Worm (Caenorhabditis elegans) whole organism, midembryonic: ENCODE results near the gene C15C8.4.

Experiments
- cog-1 ChIP-seq: sonication (generic microtip); optimal IDR thresholded peaks from 2 replicates; lab custom pipeline; 2016; ENCODE audit warnings: missing genetic modification characterization, missing compliant biosample characterization
- tab-1 ChIP-seq: fragments of 200-800 bp; sonication (Bioruptor generic); IDR thresholded peaks from 2 replicates; pipeline ENCODE4 v1.3.6; 2022; ENCODE audit warnings: missing genetic modification characterization, missing compliant biosample characterization

DNA sequence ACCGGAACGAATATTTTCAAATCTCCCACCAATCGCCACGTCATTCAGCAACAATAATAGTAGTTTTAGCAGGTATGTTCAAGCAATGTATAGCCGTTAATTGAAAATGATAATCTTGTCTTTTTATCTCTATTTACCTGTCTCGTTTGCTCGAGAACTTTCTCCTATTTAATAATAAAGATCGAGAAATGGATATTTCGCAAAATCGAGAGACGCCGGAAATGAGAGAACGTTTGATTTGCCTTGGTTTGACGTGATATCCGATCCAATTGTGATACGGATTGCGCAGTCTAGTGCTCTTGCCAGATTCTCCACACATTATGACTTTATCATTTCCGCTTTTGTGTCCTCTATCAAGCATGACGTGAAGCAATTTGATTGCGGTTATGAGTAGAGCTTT lies 26.6 kb upstream of the C15C8.4 start:
- no peak for TF ChIP-seq cog-1
- TF ChIP-seq tab-1: no peak
